Worm (Caenorhabditis elegans): ENCODE data around the gene B0280.2.

DNA sequence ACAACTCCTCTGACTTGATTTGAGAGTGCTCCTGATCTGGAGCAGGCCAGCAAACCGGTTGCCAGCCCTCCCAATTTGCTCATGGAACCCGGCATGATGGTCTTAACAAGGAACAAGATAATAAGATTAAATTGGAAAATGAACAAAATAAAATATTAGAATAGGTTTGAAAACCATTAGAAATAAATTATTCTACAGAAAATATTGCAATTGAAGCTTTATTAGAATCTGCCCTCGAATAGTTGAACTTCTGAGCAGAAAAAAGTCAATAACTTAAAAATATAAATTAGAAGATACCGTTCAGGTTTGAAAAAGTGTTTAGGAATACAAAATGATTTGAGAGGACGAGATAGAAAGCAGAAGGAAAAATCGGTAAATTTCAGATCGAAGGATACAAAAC, 34.2 kb downstream of the B0280.2 start, which contains the start of gene nuo-4:
- TF ChIP-seq snpc-4 (tag; optimal IDR thresholded peaks at IDR 0.05) = no peak
- no peak for TF ChIP-seq nhr-11 (tag; optimal IDR thresholded peaks at IDR 0.05)
- no peak for TF ChIP-seq unc-62 (GFP tag; optimal IDR thresholded peaks at IDR 0.05)
- TF ChIP-seq sem-4 (tag; optimal IDR thresholded peaks at IDR 0.05) = no peak
- no peak for TF ChIP-seq ZK546.5 (tag; optimal IDR thresholded peaks at IDR 0.05)
- TF ChIP-seq aly-2 (tag; optimal IDR thresholded peaks at IDR 0.05) = no peak

Measured in whole organism, L2 larva.